Fruit fly (Drosophila melanogaster): ENCODE measurements around the gene regucalcin.

Gene regucalcin

DNA sequence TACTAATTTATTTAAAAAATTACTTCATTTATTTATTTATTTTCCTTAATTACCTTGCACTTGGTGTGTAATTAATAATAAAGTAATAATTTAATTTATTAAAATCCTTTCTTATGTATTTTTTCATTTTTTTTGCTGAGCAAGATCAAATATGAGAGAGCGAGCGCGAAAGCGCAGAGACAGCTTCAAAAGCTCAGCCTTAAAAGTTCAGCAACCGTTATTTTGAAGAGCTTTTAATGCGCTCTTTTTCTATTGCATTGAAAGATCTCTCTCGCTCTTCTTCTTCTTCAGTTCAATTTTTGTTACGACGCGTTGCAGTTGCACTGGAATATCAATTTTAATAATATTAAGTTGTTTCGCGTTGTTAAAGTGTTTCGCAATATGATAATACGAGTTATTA lies 31.2 kb downstream of the regucalcin start, which contains the start of gene Ten-a:
Ten-a (plus strand) TSS at position 301 of the 400 bp plus-strand sequence.
- TF ChIP-seq usp (GFP tag; optimal IDR thresholded peaks at IDR 0.05) = no peak
- no peak for TF ChIP-seq HLH106 (tag; optimal IDR thresholded peaks at IDR 0.05)
- no peak for TF ChIP-seq psq (GFP tag; optimal IDR thresholded peaks at IDR 0.05)
- TF ChIP-seq lola (GFP tag; optimal IDR thresholded peaks at IDR 0.05) = no peak
- TF ChIP-seq Abd-B (GFP tag; optimal IDR thresholded peaks at IDR 0.05) = no peak
- TF ChIP-seq ey (GFP tag; optimal IDR thresholded peaks at IDR 0.05) = no peak
- TF ChIP-seq dl (GFP tag; optimal IDR thresholded peaks at IDR 0.05; ENCODE audit: insufficient read depth in 1 of 2, partially characterized antibody in 2 of 2) = no peak
- TF ChIP-seq tai (GFP tag; optimal IDR thresholded peaks at IDR 0.05) = no peak

DNA sequence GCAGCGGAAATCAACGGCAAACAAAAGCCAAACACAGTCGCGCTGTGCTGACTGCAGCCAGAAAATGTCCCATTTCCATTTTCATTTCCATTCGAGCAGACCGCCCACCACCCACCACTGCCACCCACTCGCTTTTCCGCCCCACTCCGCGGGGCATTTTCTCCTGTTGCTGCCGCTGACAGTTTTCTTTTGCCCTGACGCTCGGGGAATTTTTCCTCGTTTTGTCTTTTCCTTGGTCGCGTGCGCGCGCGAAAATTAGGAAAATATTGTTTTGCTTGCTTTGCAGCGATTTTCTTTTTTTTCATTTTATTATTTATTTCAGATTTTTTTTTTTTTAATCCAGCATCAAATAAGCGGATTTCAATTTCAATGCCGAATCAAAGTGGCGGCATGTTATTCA lies 38.1 kb downstream of the regucalcin start:
- TF ChIP-seq dmrt93B (GFP tag; optimal IDR thresholded peaks at IDR 0.05) = no peak
- no peak for TF ChIP-seq br (GFP tag; optimal IDR thresholded peaks at IDR 0.05)
- TF ChIP-seq sv (GFP tag; optimal IDR thresholded peaks at IDR 0.05) = no peak

DNA sequence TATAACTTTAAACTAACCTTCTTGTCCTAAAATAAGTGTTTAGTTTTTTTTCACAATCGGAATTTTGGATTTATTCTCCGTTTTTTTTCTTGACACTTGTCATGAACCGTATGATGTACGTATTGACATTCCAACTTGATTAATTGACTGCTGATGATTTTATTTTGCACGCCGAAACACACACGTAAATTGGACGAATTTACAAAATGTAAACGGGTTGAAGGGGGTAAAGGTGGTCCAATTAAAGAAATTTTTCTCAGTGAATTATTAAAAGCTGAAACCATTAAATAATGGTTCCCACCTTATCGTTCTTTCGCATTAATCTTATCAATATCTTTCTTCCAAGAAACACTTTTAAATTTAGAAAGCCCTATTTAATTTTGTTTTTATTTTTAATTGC lies 44.4 kb downstream of the regucalcin start, which contains the start of gene Uch-L5R:
Uch-L5R (minus strand) TSS at position 101 of the 400 bp plus-strand sequence.
- TF ChIP-seq Abd-B (GFP tag; optimal IDR thresholded peaks at IDR 0.05) = no peak
- no peak for TF ChIP-seq Myc (optimal IDR thresholded peaks at IDR 0.05)
- no peak for TF ChIP-seq Hr83 (GFP tag; optimal IDR thresholded peaks at IDR 0.05; ENCODE audit: poor library complexity, severe bottlenecking)
- no peak for TF ChIP-seq foxo (GFP tag; optimal IDR thresholded peaks at IDR 0.05)
- no peak for TF ChIP-seq Sp1 (GFP tag; optimal IDR thresholded peaks at IDR 0.05)
- no peak for TF ChIP-seq Hnf4 (GFP tag; optimal IDR thresholded peaks at IDR 0.05)
- no peak for TF ChIP-seq OdsH (GFP tag; optimal IDR thresholded peaks at IDR 0.05)
- TF ChIP-seq dsf (GFP tag; optimal IDR thresholded peaks at IDR 0.05; ENCODE audit: borderline replicate concordance) = no peak
- TF ChIP-seq N (GFP tag; optimal IDR thresholded peaks at IDR 0.05) = no peak
- TF ChIP-seq dl (GFP tag; optimal IDR thresholded peaks at IDR 0.05; ENCODE audit: insufficient read depth in 1 of 2, partially characterized antibody in 2 of 2) = no peak
- TF ChIP-seq Rel (GFP tag; optimal IDR thresholded peaks at IDR 0.05) = no peak
- TF ChIP-seq Rel (tag; optimal IDR thresholded peaks at IDR 0.05) = no peak
- no peak for TF ChIP-seq Jra (GFP tag; optimal IDR thresholded peaks at IDR 0.05)
- no peak for TF ChIP-seq h (GFP tag; optimal IDR thresholded peaks at IDR 0.05)
- TF ChIP-seq tai (GFP tag; optimal IDR thresholded peaks at IDR 0.05) = no peak
- TF ChIP-seq CG32264 (GFP tag; optimal IDR thresholded peaks at IDR 0.05) = no peak
- TF ChIP-seq jim (GFP tag; optimal IDR thresholded peaks at IDR 0.05) = no peak
- TF ChIP-seq CrebA (GFP tag; optimal IDR thresholded peaks at IDR 0.05; ENCODE audit: borderline replicate concordance) = no peak
- TF ChIP-seq pan (optimal IDR thresholded peaks at IDR 0.05) = no peak
- no peak for TF ChIP-seq br (GFP tag; optimal IDR thresholded peaks at IDR 0.05)
- no peak for TF ChIP-seq Mio (GFP tag; optimal IDR thresholded peaks at IDR 0.05)

DNA sequence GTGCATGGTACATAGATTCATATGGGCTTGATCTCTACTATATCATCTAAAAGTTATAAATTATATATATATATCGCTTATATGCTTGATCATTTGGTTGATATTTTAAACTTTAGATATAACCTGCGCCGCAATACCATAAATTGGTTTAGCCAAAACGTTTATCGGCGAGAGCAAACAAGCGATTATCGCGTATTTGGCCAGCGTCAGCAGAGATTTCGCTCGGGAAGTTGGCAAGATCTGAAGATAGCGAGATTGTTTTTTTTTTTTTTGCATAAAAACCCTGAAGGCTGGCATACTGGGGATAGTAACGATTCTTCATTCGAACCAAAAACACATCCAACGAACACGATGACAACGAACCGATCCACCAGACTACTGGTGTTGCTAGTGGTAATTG lies 47.3 kb downstream of the regucalcin start, which contains the start of gene Muc11A:
Muc11A (plus strand) TSS at position 301 of the 400 bp plus-strand sequence.
- TF ChIP-seq CG9705 (GFP tag; optimal IDR thresholded peaks at IDR 0.05) = no peak
- no peak for TF ChIP-seq usp (GFP tag; optimal IDR thresholded peaks at IDR 0.05)
- TF ChIP-seq Myc (optimal IDR thresholded peaks at IDR 0.05) = no peak
- no peak for TF ChIP-seq jim (GFP tag; optimal IDR thresholded peaks at IDR 0.05)
- TF ChIP-seq OdsH (GFP tag; optimal IDR thresholded peaks at IDR 0.05) = no peak
- no peak for TF ChIP-seq Rel (GFP tag; optimal IDR thresholded peaks at IDR 0.05)
- no peak for TF ChIP-seq Rel (tag; optimal IDR thresholded peaks at IDR 0.05)
- no peak for TF ChIP-seq dl (GFP tag; optimal IDR thresholded peaks at IDR 0.05; ENCODE audit: insufficient read depth in 1 of 2, partially characterized antibody in 2 of 2)
- no peak for TF ChIP-seq Abd-B (GFP tag; optimal IDR thresholded peaks at IDR 0.05)
- no peak for TF ChIP-seq Hnf4 (GFP tag; optimal IDR thresholded peaks at IDR 0.05)
- no peak for TF ChIP-seq rgr (GFP tag; optimal IDR thresholded peaks at IDR 0.05)
- TF ChIP-seq Vsx2 (GFP tag; optimal IDR thresholded peaks at IDR 0.05; ENCODE audit: partially characterized antibody) = no peak
- TF ChIP-seq h (GFP tag; optimal IDR thresholded peaks at IDR 0.05) = no peak
- TF ChIP-seq tai (GFP tag; optimal IDR thresholded peaks at IDR 0.05) = no peak
- no peak for TF ChIP-seq Hr83 (GFP tag; optimal IDR thresholded peaks at IDR 0.05; ENCODE audit: poor library complexity, severe bottlenecking)
- no peak for TF ChIP-seq CG32264 (GFP tag; optimal IDR thresholded peaks at IDR 0.05)
